Worm (Caenorhabditis elegans) whole organism, young adult: ENCODE results near the gene T23F2.2.
A peak's percentile ranks its signal among the peaks of the same experiment; 100 is the strongest.

Experiments used
- B0336.3 ChIP-seq: fragments of 200-800 bp; sonication (Bioruptor generic); IDR thresholded peaks from 2 replicates; pipeline ENCODE4 v1.3.6; 2022; ENCODE audit warnings: missing genetic modification characterization, missing compliant biosample characterization
- C17E4.6 ChIP-seq: fragments of 200-800 bp; sonication (Bioruptor generic); IDR thresholded peaks from 2 replicates; pipeline ENCODE4 v1.3.6; 2022; ENCODE audit warnings: missing genetic modification reagents, missing genetic modification characterization, missing compliant biosample characterization
- F37B4.10 ChIP-seq: fragments of 200-800 bp; sonication (Bioruptor generic); IDR thresholded peaks from 2 replicates; pipeline ENCODE4 v1.3.6; 2022; ENCODE audit warnings: missing genetic modification characterization, missing compliant biosample characterization
- K12H6.12 ChIP-seq: fragments of 200-800 bp; sonication (Bioruptor generic); optimal IDR thresholded peaks from 2 replicates; lab custom pipeline; 2018; ENCODE audit warnings: mild to moderate bottlenecking, missing genetic modification characterization, missing compliant biosample characterization
- Y53F4B.3 ChIP-seq: fragments of 200-800 bp; sonication (Bioruptor generic); IDR thresholded peaks from 2 replicates; pipeline ENCODE4 v1.3.6; 2022; ENCODE audit warnings: missing genetic modification reagents, missing genetic modification characterization, missing compliant biosample characterization
- Y56A3A.18 ChIP-seq: fragments of 200-800 bp; sonication (Bioruptor generic); IDR thresholded peaks from 2 replicates; pipeline ENCODE4 v1.3.6; 2022; ENCODE audit warnings: missing genetic modification reagents, missing genetic modification characterization, missing compliant biosample characterization
- Y67H2A.10 ChIP-seq: fragments of 200-800 bp; sonication (Bioruptor generic); conservative IDR thresholded peaks from 2 replicates; pipeline ENCODE4 v1.3.6; 2022; ENCODE audit warnings: missing genetic modification reagents, missing genetic modification characterization, missing compliant biosample characterization
- Y95B8A.8 ChIP-seq: fragments of 200-800 bp; sonication (Bioruptor generic); IDR thresholded peaks from 2 replicates; pipeline ENCODE4 v1.3.6; 2022; ENCODE audit warnings: missing genetic modification reagents, missing genetic modification characterization, missing compliant biosample characterization
- ZK185.1 ChIP-seq: sonication (generic microtip); optimal IDR thresholded peaks from 2 replicates; lab custom pipeline; 2016; ENCODE audit warnings: mild to moderate bottlenecking, missing genetic modification characterization, missing compliant biosample characterization; ENCODE audit not compliant: poor library complexity, severe bottlenecking
- akir-1 ChIP-seq: fragments of 200-800 bp; sonication (Bioruptor generic); optimal IDR thresholded peaks from 2 replicates; lab custom pipeline; 2018; ENCODE audit warnings: mild to moderate bottlenecking, missing genetic modification characterization, moderate library complexity, missing compliant biosample characterization
- aptf-3 ChIP-seq: fragments of 200-800 bp; sonication (Bioruptor generic); IDR thresholded peaks from 2 replicates; pipeline ENCODE4 v1.3.6; 2022; ENCODE audit warnings: missing genetic modification characterization, missing compliant biosample characterization
- attf-5 ChIP-seq: fragments of 200-800 bp; sonication (Bioruptor generic); optimal IDR thresholded peaks from 2 replicates; lab custom pipeline; 2018; ENCODE audit warnings: mild to moderate bottlenecking, missing genetic modification characterization, missing compliant biosample characterization
- ceh-40 ChIP-seq: fragments of 200-800 bp; sonication (Bioruptor generic); IDR thresholded peaks from 2 replicates; pipeline ENCODE4 v1.3.6; 2022; ENCODE audit warnings: missing genetic modification characterization, missing compliant biosample characterization
- ceh-79 ChIP-seq: sonication (generic microtip); optimal IDR thresholded peaks from 2 replicates; lab custom pipeline; 2017; ENCODE audit warnings: mild to moderate bottlenecking, missing genetic modification characterization, missing compliant biosample characterization
- ceh-91 ChIP-seq: fragments of 200-800 bp; sonication (Bioruptor generic); IDR thresholded peaks from 2 replicates; pipeline ENCODE4 v1.3.6; 2022; ENCODE audit warnings: missing genetic modification reagents, missing genetic modification characterization, missing compliant biosample characterization
- die-1 ChIP-seq: sonication (generic microtip); optimal IDR thresholded peaks from 2 replicates; lab custom pipeline; 2016; ENCODE audit warnings: missing genotype, mild to moderate bottlenecking, missing genetic modification characterization, missing compliant biosample characterization
- dox-1 ChIP-seq: fragments of 200-800 bp; sonication (Bioruptor generic); IDR thresholded peaks from 2 replicates; pipeline ENCODE4 v1.3.6; 2022; ENCODE audit warnings: missing genetic modification reagents, missing genetic modification characterization, missing compliant biosample characterization
- efl-1 ChIP-seq: fragments of 150-350 bp; optimal IDR thresholded peaks from 2 replicates; lab custom pipeline; 2014; ENCODE audit warnings: missing biosample characterization, missing genetic modification reagents, missing genetic modification characterization
- ekl-4 ChIP-seq: fragments of 200-800 bp; sonication (Bioruptor generic); IDR thresholded peaks from 2 replicates; pipeline ENCODE4 v1.3.6; 2022; ENCODE audit warnings: missing genetic modification reagents, missing genetic modification characterization, missing compliant biosample characterization
- gei-17 ChIP-seq: fragments of 200-800 bp; sonication (Bioruptor generic); optimal IDR thresholded peaks from 2 replicates; lab custom pipeline; 2018; ENCODE audit warnings: mild to moderate bottlenecking, missing genetic modification characterization, missing compliant biosample characterization
- hlh-12 ChIP-seq: sonication (generic microtip); optimal IDR thresholded peaks from 2 replicates; lab custom pipeline; 2016; ENCODE audit warnings: missing genetic modification characterization, missing compliant biosample characterization
- hlh-26 ChIP-seq: fragments of 200-800 bp; sonication (Bioruptor generic); conservative IDR thresholded peaks from 2 replicates; pipeline ENCODE4 v1.3.6; 2022; ENCODE audit warnings: missing genetic modification reagents, missing genetic modification characterization, missing compliant biosample characterization
- hmg-1.2 ChIP-seq: fragments of 200-800 bp; sonication (Bioruptor generic); IDR thresholded peaks from 2 replicates; pipeline ENCODE4 v1.3.6; 2022; ENCODE audit warnings: missing genetic modification reagents, missing genetic modification characterization, missing compliant biosample characterization
- hmg-20 ChIP-seq: fragments of 200-800 bp; sonication (Bioruptor generic); IDR thresholded peaks from 2 replicates; pipeline ENCODE4 v1.3.6; 2022; ENCODE audit warnings: missing genetic modification reagents, missing genetic modification characterization, missing compliant biosample characterization
- hrde-1 ChIP-seq: sonication (generic microtip); optimal IDR thresholded peaks from 2 replicates; lab custom pipeline; 2016; ENCODE audit warnings: missing genetic modification characterization, mild to moderate bottlenecking, missing compliant biosample characterization, moderate library complexity, missing genotype, missing genetic modification reagents, borderline replicate concordance
- let-526 ChIP-seq: fragments of 200-800 bp; sonication (Bioruptor generic); IDR thresholded peaks from 2 replicates; pipeline ENCODE4 v1.3.6; 2022; ENCODE audit warnings: missing genetic modification reagents, missing genetic modification characterization, missing compliant biosample characterization
- let-607 ChIP-seq, 2 experiments: fragments of 200-800 bp in 1 of 2; sonication (Bioruptor generic) in 1 of 2; sonication (generic microtip) in 1 of 2; optimal IDR thresholded peaks; 2 replicates each; lab custom pipeline; 2016 to 2018; ENCODE audit warnings: mild to moderate bottlenecking in 2 of 2, missing compliant biosample characterization in 2 of 2, missing genetic modification characterization in 2 of 2, moderate library complexity in 2 of 2, missing genotype in 1 of 2
- lin-54 ChIP-seq: fragments of 200-800 bp; sonication (Bioruptor generic); optimal IDR thresholded peaks from 2 replicates; lab custom pipeline; 2018; ENCODE audit warnings: mild to moderate bottlenecking, missing genetic modification characterization, missing compliant biosample characterization
- madf-10 ChIP-seq: sonication (generic microtip); optimal IDR thresholded peaks from 2 replicates; lab custom pipeline; 2016; ENCODE audit warnings: mild to moderate bottlenecking, missing genetic modification characterization, missing compliant biosample characterization
- madf-3 ChIP-seq: fragments of 200-800 bp; sonication (Bioruptor generic); IDR thresholded peaks from 2 replicates; pipeline ENCODE4 v1.3.6; 2022; ENCODE audit warnings: missing genetic modification reagents, missing genetic modification characterization, missing compliant biosample characterization
- mcd-1 ChIP-seq: fragments of 200-800 bp; sonication (Bioruptor generic); IDR thresholded peaks from 2 replicates; pipeline ENCODE4 v1.3.6; 2022; ENCODE audit warnings: missing genetic modification reagents, missing genetic modification characterization, missing compliant biosample characterization
- mel-28 ChIP-seq: sonication (generic microtip); optimal IDR thresholded peaks from 2 replicates; lab custom pipeline; 2016; ENCODE audit warnings: borderline replicate concordance, mild to moderate bottlenecking, missing genetic modification characterization, missing compliant biosample characterization
- nfyb-1 ChIP-seq: fragments of 200-800 bp; sonication (Bioruptor generic); IDR thresholded peaks from 2 replicates; pipeline ENCODE4 v1.3.6; 2022; ENCODE audit warnings: missing genetic modification reagents, missing genetic modification characterization, missing compliant biosample characterization
- nhr-80 ChIP-seq: sonication (generic microtip); optimal IDR thresholded peaks from 2 replicates; lab custom pipeline; 2016; ENCODE audit warnings: missing genetic modification characterization, missing compliant biosample characterization
- nhr-90 ChIP-seq: sonication (generic microtip); optimal IDR thresholded peaks from 2 replicates; lab custom pipeline; 2016; ENCODE audit warnings: missing genotype, mild to moderate bottlenecking, missing genetic modification characterization, missing compliant biosample characterization
- pbrm-1 ChIP-seq: fragments of 200-800 bp; sonication (Bioruptor generic); IDR thresholded peaks from 2 replicates; pipeline ENCODE4 v1.3.6; 2022; ENCODE audit warnings: missing genetic modification reagents, missing genetic modification characterization, missing compliant biosample characterization
- rcor-1 ChIP-seq: fragments of 200-800 bp; sonication (Bioruptor generic); IDR thresholded peaks from 2 replicates; pipeline ENCODE4 v1.3.6; 2022; ENCODE audit warnings: missing genetic modification reagents, missing genetic modification characterization, missing compliant biosample characterization
- repo-1 ChIP-seq: sonication (generic microtip); optimal IDR thresholded peaks from 2 replicates; lab custom pipeline; 2017; ENCODE audit warnings: mild to moderate bottlenecking, missing genetic modification characterization, missing compliant biosample characterization
- snpc-4 ChIP-seq, 5 experiments: fragments of 150-350 bp in 1 of 5; sonication (generic microtip) in 4 of 5; optimal IDR thresholded peaks; 2 replicates each; lab custom pipeline; 2014 to 2018; ENCODE audit warnings: missing genetic modification characterization in 5 of 5, missing biosample characterization in 3 of 5, antibody characterized with exemption in 2 of 5, mild to moderate bottlenecking in 2 of 5, missing compliant biosample characterization in 2 of 5, missing genotype in 2 of 5, moderate library complexity in 2 of 5, missing genetic modification reagents in 1 of 5
- tbp1 ChIP-seq: fragments of 200-800 bp; sonication (Bioruptor generic); optimal IDR thresholded peaks from 2 replicates; lab custom pipeline; 2018; ENCODE audit warnings: mild to moderate bottlenecking, missing genetic modification characterization, missing compliant biosample characterization
- tlf-1 ChIP-seq: fragments of 200-800 bp; sonication (Bioruptor generic); optimal IDR thresholded peaks from 2 replicates; lab custom pipeline; 2018; ENCODE audit warnings: mild to moderate bottlenecking, missing genetic modification characterization, missing compliant biosample characterization
- unc-130 ChIP-seq: sonication (generic microtip); optimal IDR thresholded peaks from 2 replicates; lab custom pipeline; 2016; ENCODE audit warnings: missing genetic modification reagents, missing genetic modification characterization, missing compliant biosample characterization
- unc-62 ChIP-seq: fragments of 150-350 bp; optimal IDR thresholded peaks from 2 replicates; lab custom pipeline; 2014; ENCODE audit warnings: missing biosample characterization, missing genetic modification reagents, missing genetic modification characterization
- zfh-2 ChIP-seq: fragments of 200-800 bp; sonication (Bioruptor generic); conservative IDR thresholded peaks from 2 replicates; pipeline ENCODE4 v1.3.6; 2022; ENCODE audit warnings: missing genetic modification reagents, missing genetic modification characterization, missing compliant biosample characterization
- ztf-28 ChIP-seq: fragments of 200-800 bp; sonication (Bioruptor generic); IDR thresholded peaks from 2 replicates; pipeline ENCODE4 v1.3.6; 2022; ENCODE audit warnings: missing genetic modification reagents, missing genetic modification characterization, missing compliant biosample characterization

Gene T23F2.2

DNA sequence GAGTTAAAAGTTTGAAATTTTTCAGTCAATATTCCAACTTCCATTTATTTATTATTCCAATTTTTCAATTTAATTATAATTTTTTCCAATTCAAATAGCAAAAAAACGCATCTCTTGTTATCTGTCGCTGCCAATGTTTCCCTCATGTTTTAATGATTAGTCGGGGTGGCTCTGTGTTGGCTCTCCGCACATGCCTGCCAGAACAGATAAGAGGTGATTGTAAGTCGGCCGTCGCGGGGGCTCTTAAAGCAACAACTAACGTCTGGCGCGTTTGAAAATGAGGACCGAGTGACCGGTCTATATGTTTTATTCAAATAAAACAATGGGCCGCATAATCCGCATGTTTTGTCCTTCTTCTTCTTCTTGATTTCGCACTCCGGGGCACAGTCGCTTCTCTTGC, 28.7 kb downstream of the T23F2.2 start:
- TF ChIP-seq Y53F4B.3: no peak
- no peak for TF ChIP-seq snpc-4 (GFP tag; optimal IDR thresholded peaks at IDR 0.05; lab: Kevin White, UChicago)
- TF ChIP-seq snpc-4 (tag; optimal IDR thresholded peaks at IDR 0.05; lab: Kevin White, UChicago): no peak
- TF ChIP-seq let-526 (GFP tag; lab: Robert Waterston, UW): 0 out of 2 replicates have a peak, but pooled peaks have one; percentile 11
- peak; percentile 64 for TF ChIP-seq nhr-80 (tag; lab: Kevin White, UChicago)
- 0 out of 2 replicates have a peak, but pooled peaks have one; percentile 18 for TF ChIP-seq dox-1 (GFP tag; lab: Robert Waterston, UW)

DNA sequence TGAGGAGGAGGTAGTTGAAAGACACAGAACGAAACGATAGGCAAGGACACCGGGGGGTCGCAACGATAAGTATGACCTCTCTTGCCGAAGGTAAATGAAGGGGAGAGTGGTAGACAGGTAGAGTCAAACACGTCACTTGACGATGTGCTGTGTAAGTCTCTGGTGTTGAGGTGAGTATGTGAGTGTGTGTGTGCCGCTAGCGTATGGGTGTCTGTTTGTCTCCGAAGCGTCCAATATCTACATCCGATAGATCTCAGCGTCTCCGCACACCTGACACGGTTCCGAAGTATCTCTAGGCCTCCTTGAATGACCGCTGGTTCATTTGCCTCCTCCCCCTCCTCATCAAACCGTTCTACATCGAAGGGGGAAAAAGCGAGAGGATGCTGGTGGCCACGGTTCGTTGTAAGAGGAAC, 29.9 kb downstream of the T23F2.2 start:
- TF ChIP-seq akir-1 (GFP tag; lab: Kevin White, UChicago) (peak; percentile 50), madf-3 (GFP tag; lab: Robert Waterston, UW) (no peak), ztf-28 (GFP tag; lab: Robert Waterston, UW) (no peak), Y56A3A.18 (GFP tag; lab: Robert Waterston, UW) (no peak), gei-17 (GFP tag; lab: Kevin White, UChicago) (peak; percentile 30), unc-62 (GFP tag; lab: Kevin White, UChicago) (peak; percentile 17), die-1 (tag; lab: Kevin White, UChicago) (peak; percentile 4), mcd-1 (GFP tag; lab: Robert Waterston, UW) (peak; percentile 34; the same call in 1 of the 2 replicates), nhr-80 (tag; lab: Kevin White, UChicago) (peak; percentile 92), nfyb-1 (GFP tag; lab: Robert Waterston, UW) (0 out of 2 replicates have a peak, but pooled peaks have one; percentile 48), aptf-3 (GFP tag; lab: Robert Waterston, UW) (no peak), pbrm-1 (GFP tag; lab: Robert Waterston, UW) (0 out of 2 replicates have a peak, but pooled peaks have one; percentile 24), hlh-26 (no peak), Y95B8A.8 (GFP tag; lab: Robert Waterston, UW) (no peak), tlf-1 (GFP tag; lab: Kevin White, UChicago) (no peak), madf-10 (tag; lab: Kevin White, UChicago) (peak; percentile 11), attf-5 (no peak), lin-54 (GFP tag; lab: Kevin White, UChicago) (no peak), let-607 (tag; optimal IDR thresholded peaks at IDR 0.05; lab: Kevin White, UChicago) (peak in 1 of 2 experiments; percentile 18), C17E4.6 (no peak), ceh-79 (tag; lab: Kevin White, UChicago) (no peak), tbp1 (peak; percentile 14), hmg-1.2 (GFP tag; lab: Robert Waterston, UW) (peak; percentile 38; the same call in 1 of the 2 replicates), Y67H2A.10 (GFP tag; lab: Robert Waterston, UW) (no peak), snpc-4 (GFP tag; optimal IDR thresholded peaks at IDR 0.05; lab: Kevin White, UChicago) (no peak), snpc-4 (tag; optimal IDR thresholded peaks at IDR 0.05; lab: Kevin White, UChicago) (peak in 2 of 4 experiments; percentile 24), ekl-4 (peak; percentile 61; the same call in 1 of the 2 replicates), ceh-40 (GFP tag; lab: Robert Waterston, UW) (no peak), dox-1 (GFP tag; lab: Robert Waterston, UW) (peak; percentile 72; the same call in 1 of the 2 replicates), ZK185.1 (tag; lab: Kevin White, UChicago) (peak; percentile 9), repo-1 (tag; lab: Kevin White, UChicago) (peak; percentile 18), efl-1 (no peak), zfh-2 (peak; percentile 88), B0336.3 (GFP tag; lab: Robert Waterston, UW) (peak; percentile 41; the same call in 1 of the 2 replicates), ceh-91 (GFP tag; lab: Robert Waterston, UW) (no peak), rcor-1 (peak; percentile 41; the same call in 1 of the 2 replicates), nhr-90 (tag; lab: Kevin White, UChicago) (no peak), F37B4.10 (GFP tag; lab: Robert Waterston, UW) (no peak), K12H6.12 (tag; lab: Kevin White, UChicago) (peak; percentile 21), hrde-1 (tag; lab: Kevin White, UChicago) (no peak), unc-130 (no peak), hmg-20 (GFP tag; lab: Robert Waterston, UW) (0 out of 2 replicates have a peak, but pooled peaks have one; percentile 26), mel-28 (tag; lab: Kevin White, UChicago) (no peak), hlh-12 (no peak)
